Fruit fly (Drosophila melanogaster): ENCODE data around the gene CG6678.
A peak's percentile ranks its signal among the peaks of the same experiment; 100 is the strongest.

CG6678 gene

DNA sequence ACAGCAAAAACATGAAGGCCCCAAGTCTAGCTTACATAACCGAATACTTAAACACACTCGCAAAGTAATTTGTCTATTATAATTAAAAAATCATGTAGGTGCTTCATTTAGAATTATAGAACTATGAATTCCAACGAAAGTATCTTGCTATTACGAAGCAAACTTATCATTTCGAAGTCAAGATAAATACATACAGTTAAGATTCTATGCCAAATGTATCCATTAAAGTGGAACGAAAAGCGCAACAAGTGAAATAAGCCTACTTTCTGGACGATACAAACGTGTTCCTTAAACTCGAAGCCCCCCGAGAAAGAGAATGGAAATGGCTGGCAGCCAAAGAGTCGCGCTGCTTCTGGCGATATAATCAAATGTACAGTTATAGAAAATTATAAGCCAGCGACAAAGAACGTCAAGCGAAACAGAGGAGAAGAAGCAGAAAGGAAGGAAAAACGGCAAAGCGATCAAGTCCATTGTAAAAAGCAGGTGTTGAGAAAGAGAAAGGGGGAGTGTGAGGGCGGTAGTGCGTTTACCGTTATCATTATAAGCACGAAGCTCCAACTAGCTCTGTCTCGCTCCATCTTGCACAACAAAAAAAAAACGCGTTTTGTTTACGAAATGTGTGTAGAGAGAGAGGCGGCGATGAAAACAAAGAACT, 34.1 kb upstream of the CG6678 start (continued):
- TF ChIP-seq vfl (GFP tag; optimal IDR thresholded peaks at IDR 0.05) (no peak), dm (GFP tag; optimal IDR thresholded peaks at IDR 0.05) (no peak), trh (GFP tag; optimal IDR thresholded peaks at IDR 0.05) (no peak), CG5245 (GFP tag; optimal IDR thresholded peaks at IDR 0.05) (no peak), CG10654 (GFP tag; optimal IDR thresholded peaks at IDR 0.05) (no peak), CG7987 (GFP tag; optimal IDR thresholded peaks at IDR 0.05) (no peak), chinmo (GFP tag; IDR thresholded peaks at IDR 0.05; ENCODE audit: partially characterized antibody) (peak; percentile 26; the same call in 1 of the 4 replicates), B-H1 (GFP tag; IDR thresholded peaks at IDR 0.05) (no peak), CG1603 (tag; optimal IDR thresholded peaks at IDR 0.05) (no peak), bcd (GFP tag; optimal IDR thresholded peaks at IDR 0.05) (peak; percentile 18), Dbx (GFP tag; IDR thresholded peaks at IDR 0.05) (no peak), CG7556 (GFP tag; optimal IDR thresholded peaks at IDR 0.05) (peak; percentile 46), Hr3 (GFP tag; optimal IDR thresholded peaks at IDR 0.05) (no peak), Max (GFP tag; optimal IDR thresholded peaks at IDR 0.05) (no peak), ara (GFP tag; IDR thresholded peaks at IDR 0.05) (no peak), B-H2 (GFP tag; optimal IDR thresholded peaks at IDR 0.05) (no peak), pb (GFP tag; optimal IDR thresholded peaks at IDR 0.05) (no peak), Nf-YB (GFP tag; optimal IDR thresholded peaks at IDR 0.05) (no peak), gsb (GFP tag; IDR thresholded peaks at IDR 0.05) (no peak), Aef1 (GFP tag; IDR thresholded peaks at IDR 0.05) (no peak), PHDP (tag; optimal IDR thresholded peaks at IDR 0.05) (peak; percentile 42), CG4617 (GFP tag; optimal IDR thresholded peaks at IDR 0.05; ENCODE audit: borderline replicate concordance) (no peak), CG4328 (GFP tag; optimal IDR thresholded peaks at IDR 0.05) (no peak), CG4854 (GFP tag; optimal IDR thresholded peaks at IDR 0.05) (no peak), klu (GFP tag; IDR thresholded peaks at IDR 0.05) (no peak), CG18262 (tag; optimal IDR thresholded peaks at IDR 0.05) (no peak), sd (tag; optimal IDR thresholded peaks at IDR 0.05) (no peak), Hr78 (GFP tag; optimal IDR thresholded peaks at IDR 0.05) (no peak), Ravus (GFP tag; IDR thresholded peaks at IDR 0.05) (no peak), grn (GFP tag; optimal IDR thresholded peaks at IDR 0.05) (no peak), vvl (GFP tag; IDR thresholded peaks at IDR 0.05) (peak; percentile 41; the same call in 1 of the 2 replicates), CG2199 (GFP tag; IDR thresholded peaks at IDR 0.05) (peak; percentile 68; the same call in 2 of the 3 replicates), CG1529 (GFP tag; optimal IDR thresholded peaks at IDR 0.05) (no peak), run (tag; optimal IDR thresholded peaks at IDR 0.05) (no peak), CG2116 (GFP tag; optimal IDR thresholded peaks at IDR 0.05) (no peak), Oaz (GFP tag; IDR thresholded peaks at IDR 0.05) (no peak), CG31441 (GFP tag; IDR thresholded peaks at IDR 0.05) (peak; percentile 31; the same call in 1 of the 2 replicates), kah (GFP tag; optimal IDR thresholded peaks at IDR 0.05) (no peak), CrebB (tag; optimal IDR thresholded peaks at IDR 0.05) (no peak), CG10147 (GFP tag; optimal IDR thresholded peaks at IDR 0.05) (peak; percentile 36), fd3F (GFP tag; optimal IDR thresholded peaks at IDR 0.05) (peak; percentile 31), CG2129 (GFP tag; IDR thresholded peaks at IDR 0.05; ENCODE audit: partially characterized antibody) (no peak), crol (GFP tag; IDR thresholded peaks at IDR 0.05) (peak; percentile 70), CG14014 (GFP tag; IDR thresholded peaks at IDR 0.05) (no peak), jigr1 (GFP tag; IDR thresholded peaks at IDR 0.05) (no peak), Six4 (GFP tag; optimal IDR thresholded peaks at IDR 0.05) (no peak), CG8478 (optimal IDR thresholded peaks at IDR 0.05) (no peak), CG33213 (GFP tag; optimal IDR thresholded peaks at IDR 0.05) (no peak), HLH3B (GFP tag; IDR thresholded peaks at IDR 0.05) (no peak), sc (optimal IDR thresholded peaks at IDR 0.05) (no peak), sc (GFP tag; optimal IDR thresholded peaks at IDR 0.05) (no peak), CG13775 (GFP tag; optimal IDR thresholded peaks at IDR 0.05) (peak; percentile 15)
